Worm (Caenorhabditis elegans): ENCODE measurements around the gene tbx-2.

Gene tbx-2

DNA sequence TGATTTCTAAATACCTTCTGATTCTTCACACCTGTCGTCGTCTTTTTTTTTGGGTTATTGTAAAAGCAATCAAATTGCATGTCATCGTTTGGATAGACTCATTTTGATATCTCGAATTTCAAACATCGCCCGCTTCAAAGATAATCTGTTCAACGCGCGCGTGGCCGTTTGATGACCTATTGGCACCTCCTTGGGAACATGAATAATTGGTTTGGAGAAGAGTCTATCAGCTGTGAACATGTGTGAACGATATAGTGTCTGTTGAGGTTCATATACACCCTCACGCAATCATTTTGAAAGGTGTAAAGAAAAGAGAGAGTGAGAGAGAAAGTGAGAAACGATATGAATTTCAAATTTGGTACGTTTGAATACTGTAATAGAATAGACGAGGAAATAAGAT, 15.5 kb downstream of the tbx-2 start:
- no peak for TF ChIP-seq snpc-4 (tag; optimal IDR thresholded peaks at IDR 0.05)
- no peak for TF ChIP-seq nhr-11 (tag; optimal IDR thresholded peaks at IDR 0.05)
- TF ChIP-seq nhr-12 (tag; optimal IDR thresholded peaks at IDR 0.05) = no peak
- TF ChIP-seq egl-5 (tag; optimal IDR thresholded peaks at IDR 0.05) = no peak

DNA sequence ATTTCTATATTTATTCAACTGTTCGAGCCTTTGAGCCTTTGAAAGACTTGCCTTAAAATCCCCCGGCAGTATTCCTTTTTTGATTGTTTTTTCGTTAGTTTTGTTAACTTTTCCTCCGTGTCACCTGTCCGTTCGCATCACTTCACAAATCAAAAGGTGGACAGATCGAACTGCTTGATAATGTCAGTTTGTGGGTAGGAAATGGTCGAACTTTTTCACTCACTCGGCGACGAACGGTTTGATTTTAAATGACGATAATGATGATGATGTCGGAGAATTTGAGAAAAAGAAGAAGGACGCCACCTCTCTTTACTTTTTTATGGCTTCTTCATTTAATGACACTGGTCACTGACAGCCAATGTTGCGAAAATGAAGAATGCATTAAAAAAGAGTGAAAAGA, 17.0 kb downstream of the tbx-2 start:
- TF ChIP-seq R02D3.7 (tag; optimal IDR thresholded peaks at IDR 0.05) = no peak
- TF ChIP-seq nhr-43 (tag; optimal IDR thresholded peaks at IDR 0.05; ENCODE audit: poor library complexity, severe bottlenecking) = no peak
- TF ChIP-seq ceh-9 (tag; optimal IDR thresholded peaks at IDR 0.05) = no peak
- TF ChIP-seq lin-15B (tag; optimal IDR thresholded peaks at IDR 0.05) = no peak
- peak; percentile 63 for TF ChIP-seq elt-1 (tag; optimal IDR thresholded peaks at IDR 0.05)
- peak; percentile 40 for TF ChIP-seq unc-62 (GFP tag; optimal IDR thresholded peaks at IDR 0.05)
- peak; percentile 39 for TF ChIP-seq nhr-25 (tag; optimal IDR thresholded peaks at IDR 0.05)
- no peak for TF ChIP-seq eor-1 (tag; optimal IDR thresholded peaks at IDR 0.05)
- TF ChIP-seq nfya-1 (tag; optimal IDR thresholded peaks at IDR 0.05; ENCODE audit: insufficient read depth) = no peak
- TF ChIP-seq elt-2 (tag; optimal IDR thresholded peaks at IDR 0.05) = no peak
- TF ChIP-seq egl-5 (tag; optimal IDR thresholded peaks at IDR 0.05) = no peak
- no peak for TF ChIP-seq pha-4 (tag; optimal IDR thresholded peaks at IDR 0.05)
- TF ChIP-seq aly-2 (tag; optimal IDR thresholded peaks at IDR 0.05) = no peak
- no peak for TF ChIP-seq fos-1 (tag; optimal IDR thresholded peaks at IDR 0.05)
- TF ChIP-seq ZK546.5 (tag; optimal IDR thresholded peaks at IDR 0.05) = no peak

DNA sequence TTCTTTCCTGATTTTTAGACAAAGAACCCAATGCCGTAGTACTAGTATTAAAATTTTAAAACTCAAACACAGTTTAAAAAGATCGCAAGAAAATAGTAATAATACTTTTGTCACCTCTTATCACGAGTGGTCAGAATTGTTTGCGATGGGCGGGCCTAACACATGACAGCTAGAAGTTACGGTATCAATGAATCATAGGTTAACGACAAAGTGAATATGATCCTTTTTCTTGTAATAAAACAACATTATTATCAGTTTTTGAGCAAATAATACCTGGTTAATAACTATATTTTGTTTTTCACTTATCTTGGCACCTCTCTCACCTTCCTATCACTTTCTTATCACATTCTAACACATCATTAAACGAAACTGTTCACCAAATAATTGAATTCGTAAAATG, 23.1 kb downstream of the tbx-2 start:
- TF ChIP-seq elt-3 (tag; optimal IDR thresholded peaks at IDR 0.05) (no peak), pqm-1 (tag; optimal IDR thresholded peaks at IDR 0.05) (peak; percentile 55), elt-2 (tag; optimal IDR thresholded peaks at IDR 0.05) (peak; percentile 65), tbx-2 (tag; optimal IDR thresholded peaks at IDR 0.05) (no peak), egl-27 (tag; optimal IDR thresholded peaks at IDR 0.05) (no peak), eor-1 (tag; optimal IDR thresholded peaks at IDR 0.05) (no peak)

DNA sequence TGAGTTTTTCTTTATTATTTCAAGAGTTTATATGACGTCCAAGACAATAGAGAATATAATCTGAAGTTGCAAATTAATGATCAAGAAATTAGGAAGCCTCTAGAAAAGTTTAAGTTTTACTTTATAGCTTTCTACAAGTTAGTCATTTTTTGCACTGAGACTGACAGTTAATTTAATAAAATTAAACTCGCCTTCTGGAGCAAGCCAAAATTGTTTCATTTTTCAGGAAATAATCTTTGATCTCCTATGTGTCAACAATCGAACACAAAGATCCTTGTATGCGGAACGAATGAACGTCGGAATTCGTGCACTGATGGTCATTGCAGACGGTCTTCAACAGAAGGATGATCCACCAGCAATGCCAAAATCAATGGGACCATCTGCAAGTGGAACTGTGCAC, 23.7 kb downstream of the tbx-2 start:
- TF ChIP-seq egl-5 (tag; optimal IDR thresholded peaks at IDR 0.05) = no peak
- TF ChIP-seq fkh-10 (GFP tag; optimal IDR thresholded peaks at IDR 0.05) = no peak
- no peak for TF ChIP-seq ceh-9 (tag; optimal IDR thresholded peaks at IDR 0.05)
- TF ChIP-seq skn-1 (tag; optimal IDR thresholded peaks at IDR 0.05) = no peak
- no peak for TF ChIP-seq elt-1 (tag; optimal IDR thresholded peaks at IDR 0.05)
- no peak for TF ChIP-seq ZK546.5 (tag; optimal IDR thresholded peaks at IDR 0.05)
- no peak for TF ChIP-seq fkh-2 (tag; optimal IDR thresholded peaks at IDR 0.05)
- TF ChIP-seq nhr-237 (tag; optimal IDR thresholded peaks at IDR 0.05) = no peak
- no peak for TF ChIP-seq ama-1 (optimal IDR thresholded peaks at IDR 0.05)
- TF ChIP-seq snpc-4 (tag; optimal IDR thresholded peaks at IDR 0.05) = no peak
- no peak for TF ChIP-seq fos-1 (tag; optimal IDR thresholded peaks at IDR 0.05)
- TF ChIP-seq unc-39 (tag; optimal IDR thresholded peaks at IDR 0.05) = no peak
- TF ChIP-seq pha-4 (tag; optimal IDR thresholded peaks at IDR 0.05) = no peak

DNA sequence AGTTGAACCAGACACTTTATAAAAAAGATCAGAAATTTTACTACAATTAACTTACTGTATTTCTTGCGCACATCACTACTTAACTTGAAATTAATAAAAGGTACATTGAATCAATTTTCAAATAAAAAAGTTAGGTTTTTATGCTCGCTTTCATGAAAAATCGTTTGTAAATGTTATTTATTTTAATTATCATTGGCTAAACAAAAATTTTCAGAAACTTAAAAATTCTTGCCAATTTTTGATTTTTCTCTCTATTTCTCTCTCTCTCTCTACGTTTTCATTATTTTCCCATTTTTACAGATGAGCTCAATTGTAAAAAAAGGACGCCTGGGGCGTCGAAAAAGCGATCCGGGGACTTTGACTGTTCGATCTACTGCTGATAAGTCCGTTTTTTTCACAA, 26.7 kb downstream of the tbx-2 start, which contains the start of gene sax-2:
sax-2 (plus strand) TSS at position 301 of the 400 bp plus-strand sequence.
- TF ChIP-seq nhr-23 (tag; optimal IDR thresholded peaks at IDR 0.05) (no peak), ceh-16 (tag; optimal IDR thresholded peaks at IDR 0.05) (no peak), aly-2 (tag; optimal IDR thresholded peaks at IDR 0.05) (no peak), unc-62 (GFP tag; optimal IDR thresholded peaks at IDR 0.05) (no peak), hmg-11 (tag; optimal IDR thresholded peaks at IDR 0.05) (no peak), pqm-1 (tag; optimal IDR thresholded peaks at IDR 0.05) (no peak), daf-12 (tag; optimal IDR thresholded peaks at IDR 0.05) (no peak), snpc-4 (tag; optimal IDR thresholded peaks at IDR 0.05) (no peak), lin-39 (tag; optimal IDR thresholded peaks at IDR 0.05) (no peak)

DNA sequence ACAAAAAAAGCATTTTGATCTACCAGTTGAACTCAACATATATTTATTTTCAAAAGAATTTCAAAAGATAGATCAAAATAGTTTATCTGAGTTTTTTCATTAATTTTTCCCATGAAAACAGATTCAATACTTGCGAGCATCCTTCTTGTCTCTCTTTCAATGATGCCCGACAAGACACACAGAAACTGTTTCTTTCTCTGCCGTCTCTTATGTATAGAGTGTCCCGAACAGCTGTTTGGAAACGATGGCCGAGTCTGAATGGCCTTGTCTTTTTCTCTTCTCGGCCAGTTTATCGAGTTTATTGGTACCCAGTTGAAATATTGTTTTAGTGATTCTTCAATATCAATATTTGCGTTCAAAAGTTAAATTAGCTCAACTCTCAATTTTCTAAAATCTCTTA, 27.4 kb downstream of the tbx-2 start:
- TF ChIP-seq aly-2 (tag; optimal IDR thresholded peaks at IDR 0.05) (no peak), egl-5 (tag; optimal IDR thresholded peaks at IDR 0.05) (peak; percentile 54), fos-1 (tag; optimal IDR thresholded peaks at IDR 0.05) (no peak), nhr-23 (tag; optimal IDR thresholded peaks at IDR 0.05) (no peak), nhr-237 (tag; optimal IDR thresholded peaks at IDR 0.05) (no peak), nhr-67 (tag; optimal IDR thresholded peaks at IDR 0.05) (no peak), fkh-10 (GFP tag; optimal IDR thresholded peaks at IDR 0.05) (no peak), nhr-43 (tag; optimal IDR thresholded peaks at IDR 0.05; ENCODE audit: poor library complexity, severe bottlenecking) (peak; percentile 21), ceh-82 (tag; optimal IDR thresholded peaks at IDR 0.05) (no peak), daf-12 (tag; optimal IDR thresholded peaks at IDR 0.05) (no peak), pha-4 (tag; optimal IDR thresholded peaks at IDR 0.05) (peak; percentile 71), elt-1 (tag; optimal IDR thresholded peaks at IDR 0.05) (no peak), skn-1 (tag; optimal IDR thresholded peaks at IDR 0.05) (peak; percentile 25), nhr-25 (tag; optimal IDR thresholded peaks at IDR 0.05) (peak; percentile 65), ceh-16 (tag; optimal IDR thresholded peaks at IDR 0.05) (no peak), nfya-1 (tag; optimal IDR thresholded peaks at IDR 0.05; ENCODE audit: insufficient read depth) (peak; percentile 77), hmg-11 (tag; optimal IDR thresholded peaks at IDR 0.05) (no peak), unc-39 (tag; optimal IDR thresholded peaks at IDR 0.05) (no peak), elt-2 (tag; optimal IDR thresholded peaks at IDR 0.05) (peak; percentile 30), eor-1 (tag; optimal IDR thresholded peaks at IDR 0.05) (no peak), ceh-28 (tag; optimal IDR thresholded peaks at IDR 0.05) (peak; percentile 50), ZK546.5 (tag; optimal IDR thresholded peaks at IDR 0.05) (no peak), fkh-2 (tag; optimal IDR thresholded peaks at IDR 0.05) (no peak), lin-39 (tag; optimal IDR thresholded peaks at IDR 0.05) (no peak), egl-27 (tag; optimal IDR thresholded peaks at IDR 0.05) (no peak), mml-1 (tag; optimal IDR thresholded peaks at IDR 0.05) (no peak), ama-1 (optimal IDR thresholded peaks at IDR 0.05) (no peak), zag-1 (tag; optimal IDR thresholded peaks at IDR 0.05) (no peak), nhr-11 (tag; optimal IDR thresholded peaks at IDR 0.05) (no peak), pqm-1 (tag; optimal IDR thresholded peaks at IDR 0.05) (peak; percentile 40), R02D3.7 (tag; optimal IDR thresholded peaks at IDR 0.05) (no peak), elt-3 (tag; optimal IDR thresholded peaks at IDR 0.05) (no peak)
